Worm (Caenorhabditis elegans) whole organism, late embryonic: ENCODE measurements around the gene prx-6.
"Not testable (repeated sequence)": the region's sequence is repeated elsewhere in the genome, so short reads cannot be mapped to it uniquely, and the experiment has no call there.

Source experiments
- nfya-1 ChIP-seq: sonication (generic microtip); optimal IDR thresholded peaks from 2 replicates; lab custom pipeline; 2017; ENCODE audit warnings: missing genetic modification characterization, mild to moderate bottlenecking, missing compliant biosample characterization, antibody characterized with exemption, moderate library complexity
- pha-2 ChIP-seq: sonication (generic microtip); optimal IDR thresholded peaks from 2 replicates; lab custom pipeline; 2017; ENCODE audit warnings: mild to moderate bottlenecking, missing genetic modification characterization, missing compliant biosample characterization

- not testable (repeated sequence) for TF ChIP-seq pha-2 (tag; lab: Kevin White, UChicago); nfya-1
These were observed 40.8 kb upstream of the prx-6 start, which contains the start of gene bgnt-1.4 for ce11 chrV:4760674-4761073.
